Worm (Caenorhabditis elegans) whole organism, L4 larva: ENCODE measurements around the gene nep-18.
A peak's percentile ranks its signal among the peaks of the same experiment; 100 is the strongest.

Experiments
- F10B5.3 ChIP-seq: sonication (generic microtip); optimal IDR thresholded peaks from 2 replicates; lab custom pipeline; 2016; ENCODE audit warnings: mild to moderate bottlenecking, missing genetic modification characterization, missing compliant biosample characterization
- F26F4.8 ChIP-seq: fragments of 200-800 bp; sonication (Bioruptor generic); conservative IDR thresholded peaks from 2 replicates; pipeline ENCODE4 v1.3.6; 2022; ENCODE audit warnings: missing genetic modification characterization, missing compliant biosample characterization
- T20F7.1 ChIP-seq: fragments of 200-800 bp; sonication (Bioruptor generic); optimal IDR thresholded peaks from 2 replicates; lab custom pipeline; 2018; ENCODE audit warnings: mild to moderate bottlenecking, missing genetic modification characterization, missing compliant biosample characterization
- Y105C5A.15 ChIP-seq: fragments of 200-800 bp; sonication (Bioruptor generic); IDR thresholded peaks from 2 replicates; pipeline ENCODE4 v1.3.6; 2022; ENCODE audit warnings: missing genetic modification characterization, missing compliant biosample characterization
- Y48G9A.11 ChIP-seq: fragments of 200-800 bp; sonication (Bioruptor generic); IDR thresholded peaks from 2 replicates; pipeline ENCODE4 v1.3.6; 2022; ENCODE audit warnings: missing genetic modification reagents, missing genetic modification characterization, missing compliant biosample characterization
- aha-1 ChIP-seq: fragments of 150-350 bp; peaks from one replicate; lab custom pipeline; 2014; ENCODE audit warnings: missing biosample characterization, missing genetic modification characterization
- ama-1 ChIP-seq: fragments of 150-350 bp; optimal IDR thresholded peaks from 2 replicates; lab custom pipeline; 2014; ENCODE audit warnings: inconsistent platforms, mixed read lengths
- attf-4 ChIP-seq: sonication (generic microtip); optimal IDR thresholded peaks from 3 replicates; lab custom pipeline; 2017; ENCODE audit warnings: missing biosample characterization, missing genetic modification characterization
- ceh-28 ChIP-seq: fragments of 150-350 bp; optimal IDR thresholded peaks from 2 replicates; lab custom pipeline; 2014; ENCODE audit warnings: missing biosample characterization, missing genetic modification reagents, missing genetic modification characterization
- ctbp-1 ChIP-seq: fragments of 200-800 bp; sonication (Bioruptor generic); IDR thresholded peaks from 2 replicates; pipeline ENCODE4 v1.3.6; 2022; ENCODE audit warnings: missing genetic modification reagents, missing genetic modification characterization, missing compliant biosample characterization
- daf-16 ChIP-seq, 3 experiments: sonication (generic microtip); optimal IDR thresholded peaks; 2 replicates each; lab custom pipeline; 2016 to 2017; ENCODE audit warnings: missing genetic modification characterization in 3 of 3, missing genetic modification reagents in 3 of 3, mild to moderate bottlenecking in 2 of 3, missing compliant biosample characterization in 2 of 3, missing biosample characterization in 1 of 3, moderate library complexity in 1 of 3
- daf-19 ChIP-seq: fragments of 200-800 bp; sonication (Bioruptor generic); conservative IDR thresholded peaks from 2 replicates; pipeline ENCODE4 v1.3.6; 2022; ENCODE audit warnings: missing genetic modification characterization, missing compliant biosample characterization
- daf-8 ChIP-seq: fragments of 200-800 bp; sonication (Bioruptor generic); IDR thresholded peaks from 2 replicates; pipeline ENCODE4 v1.3.6; 2022; ENCODE audit warnings: missing genetic modification characterization, missing compliant biosample characterization
- dve-1 ChIP-seq: sonication (generic microtip); optimal IDR thresholded peaks from 2 replicates; lab custom pipeline; 2017; ENCODE audit warnings: antibody characterized with exemption, mild to moderate bottlenecking, missing genetic modification characterization, missing compliant biosample characterization; ENCODE audit not compliant: insufficient read depth
- gei-8 ChIP-seq: fragments of 200-800 bp; sonication (Bioruptor generic); optimal IDR thresholded peaks from 2 replicates; lab custom pipeline; 2018; ENCODE audit warnings: mild to moderate bottlenecking, missing genetic modification characterization, missing compliant biosample characterization
- lin-15B ChIP-seq: fragments of 150-350 bp; sonication (generic microtip); optimal IDR thresholded peaks from 3 replicates; lab custom pipeline; 2014; ENCODE audit warnings: missing biosample characterization, missing genetic modification characterization
- lin-39 ChIP-seq: fragments of 150-350 bp; optimal IDR thresholded peaks from 2 replicates; lab custom pipeline; 2014; ENCODE audit warnings: missing biosample characterization, missing genetic modification reagents, missing genetic modification characterization
- madf-9 ChIP-seq: fragments of 200-800 bp; sonication (Bioruptor generic); conservative IDR thresholded peaks from 2 replicates; pipeline ENCODE4 v1.3.6; 2022; ENCODE audit warnings: missing genetic modification reagents, missing genetic modification characterization, missing compliant biosample characterization
- mep-1 ChIP-seq: fragments of 150-350 bp; sonication (generic microtip); optimal IDR thresholded peaks from 3 replicates; lab custom pipeline; 2014; ENCODE audit warnings: missing biosample characterization, missing genetic modification characterization
- mxl-3 ChIP-seq: fragments of 200-800 bp; sonication (Bioruptor generic); optimal IDR thresholded peaks from 2 replicates; lab custom pipeline; 2018; ENCODE audit warnings: mild to moderate bottlenecking, missing genetic modification characterization, missing compliant biosample characterization
- nhr-10 ChIP-seq: fragments of 150-350 bp; optimal IDR thresholded peaks from 2 replicates; lab custom pipeline; 2014; ENCODE audit warnings: missing biosample characterization, missing genetic modification characterization
- nhr-102 ChIP-seq: sonication (generic microtip); optimal IDR thresholded peaks from 2 replicates; lab custom pipeline; 2016; ENCODE audit warnings: mild to moderate bottlenecking, missing genetic modification characterization, moderate library complexity, missing compliant biosample characterization
- nhr-11 ChIP-seq: fragments of 150-350 bp; optimal IDR thresholded peaks from 2 replicates; lab custom pipeline; 2014; ENCODE audit warnings: missing biosample characterization, missing genetic modification characterization
- nhr-48 ChIP-seq: sonication (generic microtip); optimal IDR thresholded peaks from 2 replicates; lab custom pipeline; 2016; ENCODE audit warnings: mild to moderate bottlenecking, missing genetic modification characterization, missing compliant biosample characterization
- nhr-77 ChIP-seq: fragments of 150-350 bp; optimal IDR thresholded peaks from 2 replicates; lab custom pipeline; 2014; ENCODE audit warnings: missing biosample characterization, missing genetic modification characterization
- pha-4 ChIP-seq, 2 experiments: fragments of 150-350 bp in 1 of 2; fragments of 200-800 bp in 1 of 2; sonication (Bioruptor generic) in 1 of 2; IDR thresholded peaks in 1 of 2; optimal IDR thresholded peaks in 1 of 2; 2 replicates each; pipeline versions ENCODE4 v1.3.6 to Lab custom; 2014 to 2022; ENCODE audit warnings: missing genetic modification characterization in 2 of 2, missing genetic modification reagents in 2 of 2, missing biosample characterization in 1 of 2, missing compliant biosample characterization in 1 of 2
- php-3 ChIP-seq: fragments of 200-800 bp; sonication (Bioruptor generic); IDR thresholded peaks from 2 replicates; pipeline ENCODE4 v1.3.6; 2022; ENCODE audit warnings: missing genetic modification reagents, missing genetic modification characterization, missing compliant biosample characterization
- rbr-2 ChIP-seq: sonication (generic microtip); optimal IDR thresholded peaks from 2 replicates; lab custom pipeline; 2016; ENCODE audit warnings: missing genotype, missing genetic modification characterization, missing compliant biosample characterization
- set-16 ChIP-seq: fragments of 200-800 bp; sonication (Bioruptor generic); IDR thresholded peaks from 2 replicates; pipeline ENCODE4 v1.3.6; 2022; ENCODE audit warnings: missing genetic modification reagents, missing genetic modification characterization, missing compliant biosample characterization
- tag-97 ChIP-seq: fragments of 200-800 bp; sonication (Bioruptor generic); IDR thresholded peaks from 2 replicates; pipeline ENCODE4 v1.3.6; 2022; ENCODE audit warnings: missing genetic modification characterization, missing compliant biosample characterization
- tra-1 ChIP-seq: fragments of 200-800 bp; sonication (Bioruptor generic); IDR thresholded peaks from 2 replicates; pipeline ENCODE4 v1.3.6; 2022; ENCODE audit warnings: missing genetic modification reagents, missing genetic modification characterization, missing compliant biosample characterization
- unc-62 ChIP-seq, 3 experiments: fragments of 150-350 bp in 1 of 3; sonication (generic microtip); optimal IDR thresholded peaks in 2 of 3; peaks in 1 of 3; 1 replicate in 1 of 3; 2 replicates in 2 of 3; lab custom pipeline; 2014 to 2017; ENCODE audit warnings: missing biosample characterization in 3 of 3, missing genetic modification characterization in 3 of 3, missing genetic modification reagents in 3 of 3, missing genotype in 1 of 3
- zfp-3 ChIP-seq: fragments of 200-800 bp; sonication (Bioruptor generic); conservative IDR thresholded peaks from 2 replicates; pipeline ENCODE4 v1.3.6; 2022; ENCODE audit warnings: missing genetic modification reagents, missing genetic modification characterization, missing compliant biosample characterization
- zip-2 ChIP-seq: fragments of 150-350 bp; optimal IDR thresholded peaks from 2 replicates; lab custom pipeline; 2014; ENCODE audit warnings: missing biosample characterization, missing genetic modification characterization
- ztf-11 ChIP-seq: fragments of 150-350 bp; optimal IDR thresholded peaks from 2 replicates; lab custom pipeline; 2014; ENCODE audit warnings: missing biosample characterization, missing genetic modification characterization

The nep-18 gene

ce11 chrII:2553030-2553429 lies 10.8 kb downstream of the nep-18 start:
- TF ChIP-seq unc-62 (GFP tag; optimal IDR thresholded peaks at IDR 0.05 in 1 of 2; lab: Kevin White, UChicago) (peak in 1 of 2 experiments; percentile 90), unc-62 (tag; optimal IDR thresholded peaks at IDR 0.05; lab: Kevin White, UChicago) (no peak), aha-1 (peak; percentile 35), ztf-11 (tag; lab: Kevin White, UChicago) (no peak)
- TF ChIP-seq, all 104 proteins: peak for 2

ce11 chrII:2545925-2546324 lies 17.9 kb downstream of the nep-18 start, which contains the start of gene K02F6.3:
K02F6.3 (plus strand) TSS chrII:2546225.
- no peak for TF ChIP-seq daf-8 (GFP tag; lab: Robert Waterston, UW)
- TF ChIP-seq zip-2 (tag; lab: Kevin White, UChicago): no peak
- no peak for TF ChIP-seq F10B5.3 (tag; lab: Kevin White, UChicago)
- TF ChIP-seq zfp-3 (GFP tag; lab: Robert Waterston, UW): no peak
- TF ChIP-seq lin-15B: no peak
- no peak for TF ChIP-seq nhr-10
- TF ChIP-seq madf-9 (GFP tag; lab: Robert Waterston, UW): no peak
- TF ChIP-seq nhr-11 (tag; lab: Kevin White, UChicago): no peak
- no peak for TF ChIP-seq set-16
- TF ChIP-seq Y48G9A.11 (GFP tag; lab: Robert Waterston, UW): no peak
- TF ChIP-seq php-3 (GFP tag; lab: Robert Waterston, UW): no peak
- no peak for TF ChIP-seq F26F4.8 (GFP tag; lab: Robert Waterston, UW)
- no peak for TF ChIP-seq nhr-48 (tag; lab: Kevin White, UChicago)
- TF ChIP-seq ctbp-1 (GFP tag; lab: Robert Waterston, UW): no peak
- no peak for TF ChIP-seq attf-4 (tag; lab: Kevin White, UChicago)
- TF ChIP-seq daf-16 (GFP tag; optimal IDR thresholded peaks at IDR 0.05; lab: Kevin White, UChicago): no peak
- TF ChIP-seq daf-16 (tag; optimal IDR thresholded peaks at IDR 0.05; lab: Kevin White, UChicago): no peak
- TF ChIP-seq rbr-2: no peak
- no peak for TF ChIP-seq nhr-77 (tag; lab: Kevin White, UChicago)

- TF ChIP-seq tag-97 (GFP tag; lab: Robert Waterston, UW): no peak
- no peak for TF ChIP-seq mep-1
- TF ChIP-seq T20F7.1 (GFP tag; lab: Kevin White, UChicago): no peak
- no peak for TF ChIP-seq ama-1 (lab: Kevin White, UChicago)
- no peak for TF ChIP-seq lin-39
- no peak for TF ChIP-seq pha-4 (GFP tag; IDR thresholded peaks at IDR 0.05; lab: Robert Waterston, UW)
- TF ChIP-seq pha-4 (tag; optimal IDR thresholded peaks at IDR 0.05; lab: Kevin White, UChicago): no peak
- TF ChIP-seq gei-8: no peak
- no peak for TF ChIP-seq ceh-28 (tag; lab: Kevin White, UChicago)
- TF ChIP-seq set-16: no peak
- no peak for TF ChIP-seq mxl-3 (GFP tag; lab: Kevin White, UChicago)
- no peak for TF ChIP-seq nhr-11 (tag; lab: Kevin White, UChicago)
- TF ChIP-seq Y105C5A.15 (GFP tag; lab: Robert Waterston, UW): no peak
- TF ChIP-seq tra-1 (GFP tag; lab: Robert Waterston, UW): no peak
- TF ChIP-seq dve-1: no peak
- no peak for TF ChIP-seq daf-19 (GFP tag; lab: Robert Waterston, UW)
- no peak for TF ChIP-seq Y48G9A.11 (GFP tag; lab: Robert Waterston, UW)
Observed at ce11 chrII:2538194-2538593, 25.7 kb downstream of the nep-18 start, which contains the start of gene K02F6.4. K02F6.4 (plus strand) TSS chrII:2538494.

ce11 chrII:2537754-2538153 lies 26.1 kb downstream of the nep-18 start, which contains the start of gene K02F6.7:
K02F6.7 (minus strand) TSS chrII:2537854.
- TF ChIP-seq nhr-102 (tag; lab: Kevin White, UChicago): no peak
